Fruit fly (Drosophila melanogaster): ENCODE measurements around the gene PpV.

Gene PpV

DNA sequence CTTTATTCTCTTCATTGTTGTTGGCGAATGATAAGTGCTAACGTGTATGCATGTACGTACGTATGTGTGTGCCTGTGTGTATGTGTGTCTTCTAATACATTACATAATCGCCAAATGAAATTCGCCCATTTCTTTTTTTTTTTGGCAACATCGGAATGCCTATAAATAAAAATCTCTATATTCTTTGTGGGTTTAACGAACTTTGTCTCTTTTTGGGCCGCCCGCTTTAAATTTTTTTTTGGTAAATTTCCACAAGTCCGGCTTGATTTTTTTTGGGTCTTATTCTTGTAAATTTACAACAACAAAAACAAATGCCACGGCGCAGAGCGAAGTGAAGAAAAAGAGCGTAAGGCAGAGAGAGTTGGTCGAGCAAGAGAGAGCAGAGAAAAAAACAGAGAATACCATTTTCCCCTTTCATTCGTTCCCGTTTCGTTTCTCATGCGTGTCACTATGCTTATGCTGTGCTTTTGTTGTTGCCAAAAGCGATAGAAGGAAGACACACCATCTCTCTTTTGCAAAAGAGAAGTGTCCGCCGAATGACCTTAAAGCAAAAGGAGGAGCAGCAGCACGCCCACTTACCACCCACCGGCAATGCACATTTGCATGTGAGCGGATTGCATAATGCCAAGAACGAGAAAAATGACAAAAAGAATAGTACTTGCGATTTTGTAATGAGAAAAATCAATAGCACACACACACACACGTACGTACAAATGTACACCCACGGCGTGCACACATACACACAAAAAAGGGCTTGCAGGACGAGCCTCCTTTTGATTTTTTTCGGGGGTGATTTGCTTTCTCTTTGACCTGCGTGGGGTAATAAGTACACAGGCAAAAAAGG is 19.7 kb downstream of the PpV start:
- TF ChIP-seq CG17801 (GFP tag; optimal IDR thresholded peaks at IDR 0.05; ENCODE audit: partially characterized antibody) = no peak

DNA sequence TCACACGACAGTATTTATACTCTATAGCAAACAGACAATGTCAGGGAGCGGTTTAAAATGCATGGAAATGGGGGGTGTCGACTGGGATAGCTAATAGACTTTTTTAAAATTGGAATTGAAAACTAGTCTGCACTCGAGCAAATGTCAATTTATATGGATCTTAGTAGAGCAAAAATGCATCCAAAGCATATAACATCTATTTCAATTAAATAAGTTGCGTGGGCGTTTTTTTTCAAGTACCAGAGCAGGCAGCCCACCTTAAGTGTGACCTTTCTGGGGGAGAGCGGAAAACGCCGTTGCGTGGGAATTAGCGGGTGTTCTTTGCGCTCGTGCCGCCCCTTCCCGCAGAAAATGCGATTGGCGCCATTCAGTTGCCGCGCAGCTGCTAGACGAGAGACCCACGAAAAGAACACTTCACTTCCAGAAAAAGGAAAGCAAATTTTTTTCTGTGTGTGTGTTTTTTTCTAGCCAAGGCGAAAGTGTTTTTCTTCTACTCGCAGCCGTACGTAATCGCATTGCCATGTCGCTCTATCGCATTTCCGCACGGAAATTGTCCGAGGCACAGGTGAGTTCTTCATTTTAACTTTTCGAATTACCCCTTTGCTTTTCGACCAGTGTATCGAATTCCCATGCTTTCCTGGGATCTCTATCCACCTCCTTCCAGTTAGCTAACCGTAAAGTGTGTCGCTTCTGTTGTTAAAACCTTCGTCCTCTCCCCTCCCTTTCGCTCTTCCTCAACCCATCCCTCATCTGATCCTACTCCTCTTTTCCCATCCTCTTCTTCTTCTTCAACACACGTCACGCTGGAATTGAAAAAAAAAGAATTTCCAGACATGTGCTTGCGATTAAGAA is 20.6 kb downstream of the PpV start:
- TF ChIP-seq CG17801 (GFP tag; optimal IDR thresholded peaks at IDR 0.05; ENCODE audit: partially characterized antibody) = peak; percentile 64

DNA sequence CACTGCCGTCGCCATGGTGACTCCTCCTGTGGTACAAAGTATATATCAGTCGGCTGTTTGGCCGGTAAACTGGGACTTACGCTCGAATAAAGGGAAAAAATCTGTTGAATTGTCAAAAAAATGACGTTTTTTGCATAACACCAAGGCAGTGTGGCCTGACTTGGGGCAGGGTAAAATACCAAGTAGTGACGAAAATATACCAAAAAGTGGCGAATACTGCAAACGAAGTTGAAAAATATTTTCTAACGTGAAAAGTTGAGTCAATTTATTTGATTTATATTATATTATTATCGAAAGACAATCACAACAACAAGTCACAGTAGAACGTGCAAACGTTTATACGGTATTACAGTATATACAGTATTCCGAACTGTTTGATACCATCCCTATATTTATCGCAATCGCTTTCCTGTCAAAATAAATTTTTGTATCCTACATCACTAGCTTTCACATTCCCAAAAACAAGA is 22.5 kb downstream of the PpV start, which contains the start of the genes ND-B16.6 and kdn:
TSS of gene ND-B16.6 (minus strand) at position 189 of the 467 bp plus-strand sequence.
TSS of gene kdn (plus strand) at position 417 of the 467 bp plus-strand sequence.
- no peak for TF ChIP-seq CG17801 (GFP tag; optimal IDR thresholded peaks at IDR 0.05; ENCODE audit: partially characterized antibody)

DNA sequence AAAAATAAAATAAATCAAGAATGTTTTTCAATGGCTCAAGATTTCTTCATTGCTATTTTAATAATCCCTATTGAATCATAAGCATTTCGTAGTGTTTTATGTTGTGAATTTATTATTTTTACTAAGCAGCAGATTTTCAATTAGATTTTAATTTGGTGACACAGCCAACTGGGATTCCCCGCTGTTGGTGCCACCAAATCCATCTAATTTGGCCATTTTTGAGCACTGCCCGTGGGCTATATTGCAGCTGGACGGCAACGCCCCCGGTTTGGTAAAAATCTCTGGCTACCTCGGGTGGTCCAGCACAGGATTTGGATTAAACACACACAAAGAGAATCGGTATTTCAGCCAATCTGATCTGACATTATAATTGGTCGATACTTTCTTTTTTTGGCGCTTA is 23.5 kb downstream of the PpV start:
- TF ChIP-seq CG17801 (GFP tag; optimal IDR thresholded peaks at IDR 0.05; ENCODE audit: partially characterized antibody) = no peak

DNA sequence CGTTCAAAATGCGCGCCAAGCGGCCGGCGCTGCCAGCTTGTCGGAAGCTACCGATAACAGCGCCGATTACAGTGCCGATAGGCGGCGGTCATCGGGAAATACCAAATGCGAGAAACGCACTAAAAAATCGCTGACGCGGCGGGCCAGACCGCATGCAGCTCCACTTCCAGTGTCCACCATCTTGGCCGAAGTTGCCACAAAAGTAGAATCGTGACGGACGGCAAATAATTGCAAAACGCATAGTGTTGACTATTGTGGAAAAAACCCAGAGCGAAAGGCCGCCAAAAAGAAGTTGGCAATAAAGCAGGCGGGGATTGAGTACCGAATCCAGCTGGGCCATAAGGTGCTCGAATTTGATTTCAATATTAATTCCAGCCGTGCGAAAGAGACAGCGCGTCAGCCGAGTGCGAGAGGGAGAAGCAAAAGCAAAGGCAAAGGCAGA is 25.8 kb downstream of the PpV start, which contains the start of gene CG3847:
TSS of gene CG3847 (plus strand) at position 178 of the 442 bp plus-strand sequence.
- TF ChIP-seq CG17801 (GFP tag; optimal IDR thresholded peaks at IDR 0.05; ENCODE audit: partially characterized antibody) = peak; percentile 10

DNA sequence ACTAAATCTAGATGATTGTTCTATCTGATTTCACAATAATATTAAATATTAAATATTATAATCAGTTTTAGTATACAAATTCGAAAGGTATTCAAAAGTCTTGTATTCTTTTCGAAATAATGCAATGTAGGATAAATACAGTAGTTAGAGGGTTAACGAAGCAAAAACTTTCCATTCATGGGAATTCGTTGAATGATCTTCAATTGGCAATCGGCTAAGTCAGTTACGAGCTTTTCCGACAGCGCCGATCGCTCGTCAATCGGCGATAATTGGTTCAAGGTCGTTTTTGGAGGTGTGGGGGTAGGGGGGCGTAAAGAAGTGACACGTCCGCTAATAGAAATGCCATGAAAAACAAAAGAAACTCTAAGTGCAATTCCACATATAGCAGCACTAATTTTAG is 26.6 kb downstream of the PpV start:
- no peak for TF ChIP-seq CG17801 (GFP tag; optimal IDR thresholded peaks at IDR 0.05; ENCODE audit: partially characterized antibody)

DNA sequence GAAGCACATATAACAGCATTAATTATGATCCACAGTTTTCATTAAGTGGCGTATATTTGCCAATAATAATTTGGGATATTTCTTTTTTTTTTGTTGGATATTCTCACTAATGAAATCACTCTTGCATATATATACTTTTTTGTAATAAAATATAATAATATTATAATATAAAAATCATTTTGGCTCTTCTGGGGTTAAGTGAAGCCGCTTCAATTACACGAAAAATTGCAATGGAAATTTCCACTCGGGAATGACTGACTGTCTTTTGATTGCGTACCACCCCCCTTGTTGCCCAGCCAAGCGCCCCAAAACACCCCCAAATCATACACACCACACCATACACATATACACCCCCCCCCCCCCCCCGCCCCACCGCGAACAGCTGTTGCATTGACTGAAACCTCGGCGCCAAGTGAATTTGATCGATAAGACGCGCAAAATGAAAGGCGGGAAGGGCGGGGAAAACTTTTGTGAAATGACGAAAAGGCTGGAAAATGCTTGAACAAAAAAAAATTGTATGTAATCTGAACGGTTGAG is 28.1 kb downstream of the PpV start:
- TF ChIP-seq CG17801 (GFP tag; optimal IDR thresholded peaks at IDR 0.05; ENCODE audit: partially characterized antibody) = peak; percentile 11

DNA sequence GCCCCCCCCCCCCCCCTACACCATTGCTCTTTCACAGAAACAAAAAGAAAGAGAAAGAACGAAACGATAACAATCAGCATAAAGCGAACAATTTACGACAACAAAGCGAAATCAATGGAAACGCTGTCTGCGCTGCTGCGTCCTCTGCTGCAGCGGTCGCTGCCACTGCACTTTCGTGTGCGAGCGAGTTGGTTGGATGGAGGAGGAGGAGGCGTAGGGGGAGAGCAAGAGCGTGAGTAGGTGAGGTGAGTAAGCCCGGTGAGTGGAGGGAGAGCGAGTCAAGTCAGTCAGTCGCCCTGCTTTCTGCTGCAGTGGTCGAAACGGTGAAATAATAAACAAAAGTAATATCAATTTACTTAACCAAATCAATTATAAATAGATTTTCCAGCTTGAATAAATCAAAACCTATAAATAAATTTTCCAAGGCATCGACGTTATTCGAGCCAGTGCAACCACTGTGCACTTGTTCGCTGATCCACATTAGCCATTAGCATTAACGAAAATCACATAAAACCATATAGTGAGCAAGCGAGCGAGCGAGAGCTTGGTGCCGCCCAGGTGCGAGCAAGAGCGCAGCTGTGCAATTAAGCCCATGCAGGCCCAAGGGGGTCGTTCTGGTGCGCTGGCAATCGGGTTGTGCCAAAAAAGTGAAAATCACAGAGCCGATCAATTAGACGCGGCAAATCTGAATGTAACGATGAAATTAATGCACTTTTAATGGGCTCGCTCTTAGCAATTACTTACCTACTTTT is 28.8 kb downstream of the PpV start:
- peak; percentile 68 for TF ChIP-seq CG17801 (GFP tag; optimal IDR thresholded peaks at IDR 0.05; ENCODE audit: partially characterized antibody)

DNA sequence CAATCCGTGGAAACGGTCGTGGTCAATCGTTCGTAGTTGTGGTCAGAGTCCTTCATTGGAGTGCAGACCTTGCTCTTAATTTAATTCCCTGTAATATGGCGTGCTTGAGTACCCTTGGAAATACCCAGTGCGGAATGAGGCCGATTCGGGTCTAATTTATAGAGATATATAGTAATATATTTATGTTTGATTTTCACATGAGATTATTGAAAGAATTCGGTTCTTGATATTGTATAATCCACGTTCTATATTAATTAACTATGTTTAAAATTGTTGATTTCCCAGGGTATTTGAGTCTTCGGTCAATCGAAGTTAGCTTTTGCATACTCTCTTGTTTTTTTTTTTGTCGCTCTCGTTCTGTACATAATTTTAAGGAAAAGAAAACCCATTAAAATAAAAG is 29.4 kb downstream of the PpV start:
- no peak for TF ChIP-seq CG17801 (GFP tag; optimal IDR thresholded peaks at IDR 0.05; ENCODE audit: partially characterized antibody)

DNA sequence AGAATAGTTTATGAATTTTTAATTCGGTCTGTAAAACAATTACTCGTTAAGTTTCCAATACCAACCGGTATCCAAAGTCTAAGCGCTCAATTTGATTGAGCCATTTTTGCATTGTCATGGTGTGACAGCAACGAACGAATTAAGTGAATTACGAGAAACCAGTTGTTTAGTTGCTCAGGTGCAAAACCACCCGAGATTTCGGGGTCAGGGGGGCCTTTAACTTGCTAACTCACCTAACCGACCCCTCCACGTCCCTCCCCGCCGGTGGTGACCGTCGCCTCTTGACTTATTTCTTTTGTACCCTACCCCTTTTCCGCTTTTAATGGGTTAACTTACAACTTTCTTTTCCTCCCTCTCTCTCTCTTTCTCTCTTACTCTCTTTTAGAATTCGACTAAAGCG is 31.0 kb downstream of the PpV start:
- TF ChIP-seq CG17801 (GFP tag; optimal IDR thresholded peaks at IDR 0.05; ENCODE audit: partially characterized antibody) = peak; percentile 15

DNA sequence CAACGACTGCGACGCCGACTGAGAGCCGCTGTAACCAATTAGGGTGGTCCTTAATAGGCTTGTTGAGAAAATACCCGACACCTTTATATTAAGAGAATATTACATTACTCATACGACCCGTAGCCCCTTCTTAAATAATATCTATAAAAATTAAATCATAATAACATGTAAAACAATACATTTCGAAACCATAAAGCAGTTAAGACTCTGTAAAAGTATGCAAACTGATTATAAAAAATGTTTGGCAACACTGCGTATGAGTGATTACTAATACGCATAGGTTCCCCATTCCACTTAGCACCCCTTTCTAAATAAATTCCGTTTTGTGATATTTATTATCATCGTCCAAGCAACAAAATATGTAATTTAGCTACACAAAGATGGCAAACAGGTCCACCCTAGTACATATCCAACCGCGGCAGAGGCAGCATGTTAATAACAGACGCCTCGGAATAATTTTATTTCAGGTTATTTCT is 32.1 kb downstream of the PpV start:
- TF ChIP-seq CG17801 (GFP tag; optimal IDR thresholded peaks at IDR 0.05; ENCODE audit: partially characterized antibody) = peak; percentile 92

DNA sequence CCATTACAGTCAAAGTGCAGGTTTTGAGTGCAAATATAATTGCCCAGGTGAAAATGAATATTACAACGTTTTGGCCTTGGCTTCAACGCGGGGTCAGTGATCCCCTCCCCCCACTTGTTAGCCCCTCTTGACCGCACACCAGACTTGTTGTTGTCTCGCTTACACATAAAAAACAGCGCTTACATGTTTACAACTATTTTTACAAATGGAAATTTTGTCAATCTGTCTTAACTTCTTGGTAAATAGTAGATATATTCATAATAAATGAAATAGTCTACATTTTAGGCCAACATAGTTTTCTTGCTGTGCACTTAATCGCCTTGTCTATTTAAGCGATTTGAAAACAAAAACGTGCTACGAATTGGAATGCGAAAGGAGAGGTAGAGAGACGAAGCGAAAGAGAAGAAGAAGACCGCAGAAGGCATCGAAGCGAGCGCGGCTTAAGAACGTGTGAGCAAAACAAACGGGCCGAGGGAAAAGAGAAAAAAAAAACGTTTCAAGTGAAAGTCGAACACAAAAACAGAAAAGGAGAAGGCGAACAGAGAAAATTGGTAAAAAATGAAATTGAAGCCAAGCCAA is 32.7 kb downstream of the PpV start:
- TF ChIP-seq CG17801 (GFP tag; optimal IDR thresholded peaks at IDR 0.05; ENCODE audit: partially characterized antibody) = peak; percentile 60

DNA sequence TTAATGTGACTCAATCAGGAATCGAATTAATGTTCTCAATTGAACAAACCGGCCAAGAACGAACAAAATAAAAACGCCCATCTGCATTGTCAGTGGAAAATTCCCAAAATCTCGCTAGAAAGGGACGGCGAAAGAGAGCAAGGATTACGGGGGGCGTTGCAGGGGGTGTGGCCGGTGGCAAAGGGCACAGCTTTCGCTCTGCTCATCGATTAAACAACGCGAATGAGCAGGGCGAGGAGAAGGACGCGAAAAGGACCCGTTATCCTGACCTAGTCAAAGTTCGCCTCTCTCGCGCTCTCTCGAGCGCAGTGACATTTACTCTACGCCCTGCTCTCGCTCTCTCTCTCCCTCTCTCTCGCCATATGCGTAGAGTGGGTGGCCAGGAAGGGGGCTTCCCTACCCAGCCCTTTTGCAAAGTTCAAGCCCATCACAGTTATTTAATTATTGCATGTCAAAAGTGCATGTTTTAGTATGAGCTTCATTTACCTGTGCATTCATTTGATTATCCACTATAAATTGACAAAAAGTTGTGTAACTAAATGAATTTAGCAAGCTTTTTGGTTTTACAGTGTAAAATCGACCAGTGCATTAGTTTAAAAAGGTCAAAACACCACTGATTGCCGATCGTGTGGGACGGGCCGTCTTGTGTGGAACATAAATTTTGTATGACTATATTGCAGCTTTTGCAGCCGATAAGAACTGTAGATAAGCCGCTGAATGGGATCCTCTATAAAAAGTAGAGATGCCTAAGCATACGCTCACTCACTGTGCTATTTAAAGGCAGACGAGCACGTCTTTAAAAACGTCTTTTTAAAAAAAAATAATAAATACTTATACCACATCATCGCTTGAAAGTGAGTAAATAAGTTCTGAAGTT is 33.7 kb downstream of the PpV start:
- TF ChIP-seq CG17801 (GFP tag; optimal IDR thresholded peaks at IDR 0.05; ENCODE audit: partially characterized antibody) = no peak
